Fruit fly (Drosophila melanogaster): ENCODE data around the gene CG32301.

Gene CG32301

dm6 chr3L:2256422-2257172 is 12.3 kb downstream of the CG32301 start:
- TF ChIP-seq CG8478 (optimal IDR thresholded peaks at IDR 0.05) = no peak
- no peak for TF ChIP-seq pan (optimal IDR thresholded peaks at IDR 0.05)
- TF ChIP-seq Dll (optimal IDR thresholded peaks at IDR 0.05) = no peak
- no peak for TF ChIP-seq EcR (GFP tag; optimal IDR thresholded peaks at IDR 0.05)
- TF ChIP-seq psq (optimal IDR thresholded peaks at IDR 0.05) = no peak
- no peak for TF ChIP-seq usp (GFP tag; optimal IDR thresholded peaks at IDR 0.05)

dm6 chr3L:2257412-2257862 is 13.2 kb downstream of the CG32301 start, which contains the start of the genes CG1275 and Elp5:
TSS of gene CG1275 (minus strand) at chr3L:2257423.
TSS of gene Elp5 (plus strand) at chr3L:2257456.
- TF ChIP-seq EcR (GFP tag; optimal IDR thresholded peaks at IDR 0.05) = no peak
- TF ChIP-seq CG8478 (optimal IDR thresholded peaks at IDR 0.05) = no peak
- no peak for TF ChIP-seq Dll (optimal IDR thresholded peaks at IDR 0.05)
- no peak for TF ChIP-seq psq (optimal IDR thresholded peaks at IDR 0.05)
- TF ChIP-seq usp (GFP tag; optimal IDR thresholded peaks at IDR 0.05) = no peak
- TF ChIP-seq pan (optimal IDR thresholded peaks at IDR 0.05) = no peak

- TF ChIP-seq pan (optimal IDR thresholded peaks at IDR 0.05) (no peak), usp (GFP tag; optimal IDR thresholded peaks at IDR 0.05) (no peak), EcR (GFP tag; optimal IDR thresholded peaks at IDR 0.05) (no peak), Dll (optimal IDR thresholded peaks at IDR 0.05) (no peak), psq (optimal IDR thresholded peaks at IDR 0.05) (no peak)
These were observed 17.0 kb downstream of the CG32301 start for dm6 chr3L:2261282-2261681.

dm6 chr3L:2262515-2262944 is 18.3 kb downstream of the CG32301 start, which contains the start of the genes oxt and CG13807:
TSS of gene oxt (minus strand) at chr3L:2262664.
TSS of gene CG13807 (plus strand) at chr3L:2262919.
- TF ChIP-seq usp (GFP tag; optimal IDR thresholded peaks at IDR 0.05) (no peak), psq (optimal IDR thresholded peaks at IDR 0.05) (no peak), CG8478 (optimal IDR thresholded peaks at IDR 0.05) (no peak), Dll (optimal IDR thresholded peaks at IDR 0.05) (no peak), EcR (GFP tag; optimal IDR thresholded peaks at IDR 0.05) (no peak), pan (optimal IDR thresholded peaks at IDR 0.05) (no peak)

- no peak for TF ChIP-seq psq (optimal IDR thresholded peaks at IDR 0.05)
- no peak for TF ChIP-seq CG8478 (optimal IDR thresholded peaks at IDR 0.05)
- no peak for TF ChIP-seq EcR (GFP tag; optimal IDR thresholded peaks at IDR 0.05)
These were observed 21.6 kb downstream of the CG32301 start, which contains the start of the genes ecd and CG13806 for dm6 chr3L:2265692-2266444. TSS of gene ecd (minus strand) at chr3L:2265857. TSS of gene CG13806 (plus strand) at chr3L:2266394.

- TF ChIP-seq psq (optimal IDR thresholded peaks at IDR 0.05) (no peak), CG8478 (optimal IDR thresholded peaks at IDR 0.05) (no peak)
These were observed 23.3 kb downstream of the CG32301 start, which contains the start of gene obst-I for dm6 chr3L:2267558-2267957. TSS of gene obst-I (plus strand) at chr3L:2267858.

dm6 chr3L:2268525-2268924 is 24.2 kb downstream of the CG32301 start, which contains the start of gene CG32302:
TSS of gene CG32302 (plus strand) at chr3L:2268825.
- no peak for TF ChIP-seq Dll (optimal IDR thresholded peaks at IDR 0.05)
- no peak for TF ChIP-seq CG8478 (optimal IDR thresholded peaks at IDR 0.05)
- no peak for TF ChIP-seq pan (optimal IDR thresholded peaks at IDR 0.05)
- no peak for TF ChIP-seq EcR (GFP tag; optimal IDR thresholded peaks at IDR 0.05)
- TF ChIP-seq psq (optimal IDR thresholded peaks at IDR 0.05) = no peak
- TF ChIP-seq usp (GFP tag; optimal IDR thresholded peaks at IDR 0.05) = no peak

- no peak for TF ChIP-seq Dll (optimal IDR thresholded peaks at IDR 0.05)
- TF ChIP-seq EcR (GFP tag; optimal IDR thresholded peaks at IDR 0.05) = no peak
- no peak for TF ChIP-seq pan (optimal IDR thresholded peaks at IDR 0.05)
- TF ChIP-seq psq (optimal IDR thresholded peaks at IDR 0.05) = no peak
- no peak for TF ChIP-seq CG8478 (optimal IDR thresholded peaks at IDR 0.05)
- no peak for TF ChIP-seq usp (GFP tag; optimal IDR thresholded peaks at IDR 0.05)
These were observed 28.4 kb downstream of the CG32301 start, which contains the start of gene yellow-g for dm6 chr3L:2272669-2273068. TSS of gene yellow-g (minus strand) at chr3L:2272769.

dm6 chr3L:2273392-2273791 is 29.1 kb downstream of the CG32301 start:
- TF ChIP-seq Dll (optimal IDR thresholded peaks at IDR 0.05) (no peak), pan (optimal IDR thresholded peaks at IDR 0.05) (no peak), EcR (GFP tag; optimal IDR thresholded peaks at IDR 0.05) (no peak), psq (optimal IDR thresholded peaks at IDR 0.05) (no peak), CG8478 (optimal IDR thresholded peaks at IDR 0.05) (no peak), usp (GFP tag; optimal IDR thresholded peaks at IDR 0.05) (no peak)

- TF ChIP-seq CG8478 (optimal IDR thresholded peaks at IDR 0.05) = no peak
- TF ChIP-seq Dll (optimal IDR thresholded peaks at IDR 0.05) = no peak
- no peak for TF ChIP-seq EcR (GFP tag; optimal IDR thresholded peaks at IDR 0.05)
- TF ChIP-seq usp (GFP tag; optimal IDR thresholded peaks at IDR 0.05) = no peak
- TF ChIP-seq psq (optimal IDR thresholded peaks at IDR 0.05) = no peak
- TF ChIP-seq pan (optimal IDR thresholded peaks at IDR 0.05) = no peak
These were observed 32.0 kb downstream of the CG32301 start, which contains the start of gene yellow-g2 for dm6 chr3L:2276250-2276649. TSS of gene yellow-g2 (plus strand) at chr3L:2276550.

dm6 chr3L:2282506-2282905 is 38.2 kb downstream of the CG32301 start, which contains the start of gene MsR2:
TSS of gene MsR2 (plus strand) at chr3L:2282883.
- TF ChIP-seq EcR (GFP tag; optimal IDR thresholded peaks at IDR 0.05) = no peak
- no peak for TF ChIP-seq Dll (optimal IDR thresholded peaks at IDR 0.05)
- TF ChIP-seq psq (optimal IDR thresholded peaks at IDR 0.05) = no peak
- TF ChIP-seq pan (optimal IDR thresholded peaks at IDR 0.05) = no peak
- no peak for TF ChIP-seq usp (GFP tag; optimal IDR thresholded peaks at IDR 0.05)
- no peak for TF ChIP-seq CG8478 (optimal IDR thresholded peaks at IDR 0.05)
